Fruit fly (Drosophila melanogaster) whole organism, embryonic: ENCODE measurements around the gene scrib.

Experiments
- Ada2b ChIP-seq: fragments of 200-800 bp; sonication (Bioruptor generic); IDR thresholded peaks from 2 replicates; pipeline ENCODE4 v1.3.6; 2022; ENCODE audit warnings: missing biosample characterization, missing genetic modification characterization
- Blimp-1 ChIP-seq: fragments of 200-800 bp; sonication (Bioruptor generic); optimal IDR thresholded peaks from 3 replicates; lab custom pipeline; 2018; ENCODE audit warnings: missing biosample characterization, missing genetic modification characterization, mild to moderate bottlenecking, moderate library complexity, missing genetic modification reagents
- CG11504 ChIP-seq: fragments of 200-800 bp; sonication (Bioruptor generic); optimal IDR thresholded peaks from 3 replicates; lab custom pipeline; 2019; ENCODE audit warnings: missing biosample characterization, mild to moderate bottlenecking, missing genetic modification characterization, moderate library complexity
- CG13424 ChIP-seq: fragments of 200-800 bp; sonication (Bioruptor generic); optimal IDR thresholded peaks from 2 replicates; lab custom pipeline; 2019; ENCODE audit warnings: missing biosample characterization, mild to moderate bottlenecking, missing genetic modification characterization, moderate library complexity
- CG14667 ChIP-seq: fragments of 200-800 bp; sonication (Bioruptor generic); IDR thresholded peaks from 2 replicates; pipeline ENCODE4 v1.3.6; 2022; ENCODE audit warnings: missing biosample characterization, missing genetic modification characterization
- CG16863 ChIP-seq: fragments of 200-800 bp; sonication (Bioruptor generic); optimal IDR thresholded peaks from 3 replicates; lab custom pipeline; 2016; ENCODE audit warnings: missing biosample characterization, missing genetic modification characterization
- CG17359 ChIP-seq: fragments of 200-800 bp; sonication (Bioruptor generic); optimal IDR thresholded peaks from 3 replicates; lab custom pipeline; 2018; ENCODE audit warnings: missing biosample characterization, mild to moderate bottlenecking, missing genetic modification characterization, moderate library complexity
- CG17829 ChIP-seq: fragments of 200-800 bp; optimal IDR thresholded peaks from 2 replicates; lab custom pipeline; 2019; ENCODE audit warnings: missing biosample characterization, mild to moderate bottlenecking, missing genetic modification characterization, moderate library complexity
- CG33557 ChIP-seq: fragments of 200-800 bp; sonication (Bioruptor generic); optimal IDR thresholded peaks from 2 replicates; lab custom pipeline; 2019; ENCODE audit warnings: missing biosample characterization, mild to moderate bottlenecking, missing genetic modification characterization, moderate library complexity
- CG4282 ChIP-seq: fragments of 200-800 bp; sonication (Bioruptor generic); optimal IDR thresholded peaks from 2 replicates; lab custom pipeline; 2016; ENCODE audit warnings: missing biosample characterization, missing genetic modification characterization
- CG6689 ChIP-seq: fragments of 200-800 bp; sonication (Bioruptor generic); IDR thresholded peaks from 2 replicates; pipeline ENCODE4 v1.3.6; 2022; ENCODE audit warnings: missing biosample characterization, missing genetic modification characterization
- CG6813 ChIP-seq: fragments of 200-800 bp; sonication (Bioruptor generic); optimal IDR thresholded peaks from 2 replicates; lab custom pipeline; 2017; ENCODE audit warnings: missing biosample characterization, missing genetic modification characterization, mild to moderate bottlenecking, moderate library complexity, missing genetic modification reagents
- CG7556 ChIP-seq: fragments of 200-800 bp; sonication (Bioruptor generic); optimal IDR thresholded peaks from 2 replicates; lab custom pipeline; 2017; ENCODE audit warnings: missing biosample characterization, mild to moderate bottlenecking, missing genetic modification characterization
- CG7839 ChIP-seq: fragments of 200-800 bp; sonication (Bioruptor generic); optimal IDR thresholded peaks from 3 replicates; lab custom pipeline; 2018; ENCODE audit warnings: missing biosample characterization, mild to moderate bottlenecking, missing genetic modification characterization, moderate library complexity
- CG9727 ChIP-seq: fragments of 200-800 bp; sonication (Bioruptor generic); optimal IDR thresholded peaks from 3 replicates; lab custom pipeline; 2017; ENCODE audit warnings: missing biosample characterization, mild to moderate bottlenecking, missing genetic modification characterization
- D19B ChIP-seq: fragments of 200-800 bp; sonication (Bioruptor generic); optimal IDR thresholded peaks from 2 replicates; lab custom pipeline; 2017; ENCODE audit warnings: missing biosample characterization, mild to moderate bottlenecking, missing genetic modification characterization
- Drgx ChIP-seq: fragments of 200-800 bp; sonication (Bioruptor generic); IDR thresholded peaks from 2 replicates; pipeline ENCODE4 v1.3.6; 2022; ENCODE audit warnings: missing biosample characterization, missing genetic modification characterization
- Ets65A ChIP-seq: fragments of 200-800 bp; sonication (Bioruptor generic); peaks from one replicate; lab custom pipeline; 2016; ENCODE audit warnings: missing biosample characterization, missing genetic modification characterization
- Ets97D ChIP-seq: fragments of 200-800 bp; sonication (Bioruptor generic); optimal IDR thresholded peaks from 3 replicates; lab custom pipeline; 2016; ENCODE audit warnings: missing biosample characterization, missing genetic modification characterization
- Fer2 ChIP-seq: fragments of 200-800 bp; sonication (Bioruptor generic); optimal IDR thresholded peaks from 2 replicates; lab custom pipeline; 2018; ENCODE audit warnings: missing biosample characterization, mild to moderate bottlenecking, missing genetic modification characterization, moderate library complexity
- Hr51 ChIP-seq, 2 experiments: fragments of 200-800 bp; sonication (Bioruptor generic); optimal IDR thresholded peaks; 2 replicates in 1 of 2; 3 replicates in 1 of 2; lab custom pipeline; 2016 to 2018; ENCODE audit warnings: missing biosample characterization in 2 of 2, missing genetic modification characterization in 2 of 2, mild to moderate bottlenecking in 1 of 2, moderate library complexity in 1 of 2
- Lim3 ChIP-seq: fragments of 200-800 bp; sonication (Bioruptor generic); IDR thresholded peaks from 2 replicates; pipeline ENCODE4 v1.3.6; 2022; ENCODE audit warnings: missing biosample characterization, missing genetic modification characterization
- Med ChIP-seq: fragments of 200-800 bp; sonication (Bioruptor generic); peaks from one replicate; lab custom pipeline; 2016; ENCODE audit warnings: missing biosample characterization, missing genetic modification characterization, mild to moderate bottlenecking, inconsistent platforms, moderate library complexity
- Meics ChIP-seq: fragments of 200-800 bp; sonication (Bioruptor generic); optimal IDR thresholded peaks from 2 replicates; lab custom pipeline; 2017; ENCODE audit warnings: missing biosample characterization, mild to moderate bottlenecking, missing genetic modification characterization
- Nf-YC ChIP-seq: fragments of 200-800 bp; optimal IDR thresholded peaks from 3 replicates; lab custom pipeline; 2019; ENCODE audit warnings: missing biosample characterization, mild to moderate bottlenecking, missing genetic modification characterization, moderate library complexity
- Pdp1 ChIP-seq, 2 experiments: fragments of 200-800 bp; sonication (Bioruptor generic); optimal IDR thresholded peaks; 3 replicates each; lab custom pipeline; 2016; ENCODE audit warnings: missing biosample characterization in 2 of 2, missing genetic modification characterization in 2 of 2, mild to moderate bottlenecking in 1 of 2, moderate library complexity in 1 of 2
- Ptx1 ChIP-seq: fragments of 200-800 bp; sonication (Bioruptor generic); IDR thresholded peaks from 2 replicates; pipeline ENCODE4 v1.3.6; 2022; ENCODE audit warnings: missing biosample characterization, missing genetic modification characterization
- Sox102F ChIP-seq: fragments of 200-800 bp; sonication (Bioruptor generic); optimal IDR thresholded peaks from 2 replicates; lab custom pipeline; 2018; ENCODE audit warnings: missing biosample characterization, mild to moderate bottlenecking, missing genetic modification characterization, moderate library complexity
- chn ChIP-seq: fragments of 200-800 bp; sonication (Bioruptor generic); optimal IDR thresholded peaks from 2 replicates; lab custom pipeline; 2016; ENCODE audit warnings: missing biosample characterization, missing genetic modification characterization
- da ChIP-seq: fragments of 200-800 bp; sonication (Bioruptor generic); optimal IDR thresholded peaks from 2 replicates; lab custom pipeline; 2016; ENCODE audit warnings: missing biosample characterization, missing genetic modification characterization
- disco-r ChIP-seq: fragments of 200-800 bp; sonication (Bioruptor generic); optimal IDR thresholded peaks from 2 replicates; lab custom pipeline; 2016; ENCODE audit warnings: missing biosample characterization, missing genetic modification characterization
- esg ChIP-seq: fragments of 200-800 bp; sonication (Bioruptor generic); conservative IDR thresholded peaks from 2 replicates; pipeline ENCODE4 v1.3.6; 2022; ENCODE audit warnings: missing biosample characterization, missing genetic modification characterization
- gem ChIP-seq: fragments of 200-800 bp; sonication (Bioruptor generic); optimal IDR thresholded peaks from 2 replicates; lab custom pipeline; 2019; ENCODE audit warnings: missing biosample characterization, mild to moderate bottlenecking, missing genetic modification characterization, moderate library complexity
- gsb ChIP-seq: fragments of 200-800 bp; sonication (Bioruptor generic); IDR thresholded peaks from 2 replicates; pipeline ENCODE4 v1.3.6; 2022; ENCODE audit warnings: missing biosample characterization, missing genetic modification characterization
- kah ChIP-seq: fragments of 200-800 bp; sonication (Bioruptor generic); optimal IDR thresholded peaks from 2 replicates; lab custom pipeline; 2018; ENCODE audit warnings: missing biosample characterization, mild to moderate bottlenecking, missing genetic modification characterization
- kni ChIP-seq: fragments of 200-800 bp; sonication (Bioruptor generic); optimal IDR thresholded peaks from 3 replicates; lab custom pipeline; 2017; ENCODE audit warnings: mild to moderate bottlenecking, missing biosample characterization, missing genetic modification reagents, missing genetic modification characterization
- lab ChIP-seq: fragments of 200-800 bp; sonication (Bioruptor generic); optimal IDR thresholded peaks from 3 replicates; lab custom pipeline; 2017; ENCODE audit warnings: missing biosample characterization, missing genetic modification characterization, mild to moderate bottlenecking, moderate library complexity, missing genetic modification reagents
- nmo ChIP-seq: fragments of 200-800 bp; sonication (Bioruptor generic); optimal IDR thresholded peaks from 2 replicates; lab custom pipeline; 2018; ENCODE audit warnings: missing biosample characterization, mild to moderate bottlenecking, missing genetic modification characterization, moderate library complexity
- nom ChIP-seq: fragments of 200-800 bp; sonication (Bioruptor generic); optimal IDR thresholded peaks from 2 replicates; lab custom pipeline; 2017; ENCODE audit warnings: missing biosample characterization, missing genetic modification characterization, mild to moderate bottlenecking, moderate library complexity, missing genetic modification reagents
- pan ChIP-seq, 4 experiments: fragments of >200 bp in 3 of 4; fragments of 200-800 bp in 1 of 4; sonication (Bioruptor generic) in 1 of 4; optimal IDR thresholded peaks in 3 of 4; IDR thresholded peaks in 1 of 4; 2 replicates each; pipeline versions ENCODE4 v1.3.6 to Lab custom; 2017 to 2022; ENCODE audit warnings: missing biosample characterization in 2 of 4, missing genetic modification characterization in 2 of 4, mixed read lengths in 1 of 4
- prd ChIP-seq, 3 experiments: fragments of >200 bp in 2 of 3; fragments of 200-800 bp in 1 of 3; sonication (Bioruptor generic) in 1 of 3; optimal IDR thresholded peaks in 2 of 3; IDR thresholded peaks in 1 of 3; 2 replicates in 2 of 3; 3 replicates in 1 of 3; pipeline versions ENCODE4 v1.3.6 to Lab custom; 2017 to 2022; ENCODE audit warnings: missing biosample characterization in 1 of 3, missing genetic modification characterization in 1 of 3
- sens ChIP-seq: fragments of 200-800 bp; sonication (Bioruptor generic); peaks from one replicate; lab custom pipeline; 2016; ENCODE audit warnings: missing biosample characterization, missing genetic modification characterization
- slp2 ChIP-seq: fragments of 200-800 bp; sonication (Bioruptor generic); optimal IDR thresholded peaks from 2 replicates; lab custom pipeline; 2016; ENCODE audit warnings: missing biosample characterization, missing genetic modification characterization
- vvl ChIP-seq: fragments of 200-800 bp; sonication (Bioruptor generic); IDR thresholded peaks from 2 replicates; pipeline ENCODE4 v1.3.6; 2022; ENCODE audit warnings: missing biosample characterization, missing genetic modification characterization

Gene scrib

DNA sequence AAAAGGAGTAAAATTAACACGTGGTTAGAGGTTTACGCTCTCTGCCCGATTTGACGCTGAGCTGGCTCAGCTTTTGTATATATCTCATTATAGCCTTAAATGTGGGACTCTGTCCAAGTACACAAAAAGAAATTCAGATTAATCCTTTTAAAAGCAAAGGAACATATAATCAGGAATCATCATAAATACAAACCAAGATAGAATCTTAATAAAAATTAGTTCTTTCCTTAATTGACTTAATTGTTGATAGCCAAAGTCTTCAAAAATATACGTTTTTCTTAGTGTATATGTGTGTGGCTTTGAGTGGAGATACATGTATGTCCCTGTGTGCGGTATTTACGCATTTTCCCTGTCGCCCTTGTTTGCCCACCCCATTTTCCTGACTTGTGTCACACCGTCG lies 41.9 kb upstream of the scrib start (continued):
- TF ChIP-seq gem (tag; lab: Kevin White, UChicago) (peak; percentile 57), Meics (GFP tag; lab: Kevin White, UChicago) (peak; percentile 58), CG6689 (GFP tag; lab: Robert Waterston, UW) (0 out of 2 replicates have a peak, but pooled peaks have one; percentile 19), D19B (peak; percentile 33), Ptx1 (GFP tag; lab: Robert Waterston, UW) (peak; percentile 61), slp2 (GFP tag; lab: Kevin White, UChicago) (no peak), CG13424 (tag; lab: Kevin White, UChicago) (peak; percentile 45), CG11504 (tag; lab: Kevin White, UChicago) (peak; percentile 55), CG14667 (GFP tag; lab: Robert Waterston, UW) (0 out of 2 replicates have a peak, but pooled peaks have one; percentile 32), CG17359 (tag; lab: Kevin White, UChicago) (peak; percentile 31), Hr51 (GFP tag; optimal IDR thresholded peaks at IDR 0.05; lab: Kevin White, UChicago) (peak in 1 of 2 experiments; percentile 49), CG16863 (GFP tag; lab: Kevin White, UChicago) (no peak), lab (GFP tag; lab: Kevin White, UChicago) (peak; percentile 71), Fer2 (tag; lab: Kevin White, UChicago) (peak; percentile 4)

DNA sequence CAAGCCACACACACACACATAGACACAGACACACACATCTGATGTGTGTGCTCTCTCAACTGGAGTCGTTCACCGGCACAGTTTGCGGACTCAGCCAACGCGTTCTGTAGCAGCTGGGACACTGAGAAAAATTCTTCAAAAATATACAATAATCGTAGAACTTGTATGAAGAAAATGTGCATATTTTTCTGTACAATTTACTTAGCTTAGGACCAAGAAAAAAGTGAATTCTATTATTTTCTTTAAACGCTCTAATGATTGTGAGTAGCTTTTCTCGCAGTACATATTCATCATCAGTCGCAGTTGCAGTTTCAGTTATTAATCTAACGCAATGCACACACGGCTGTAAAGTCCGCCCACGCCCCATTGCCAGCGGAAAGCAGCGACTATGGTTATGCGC lies 39.8 kb upstream of the scrib start:
- TF ChIP-seq Ptx1 (GFP tag; lab: Robert Waterston, UW) (0 out of 2 replicates have a peak, but pooled peaks have one; percentile 14), esg (0 out of 2 replicates have a peak, but pooled peaks have one; percentile 6), vvl (GFP tag; lab: Robert Waterston, UW) (no peak), prd (optimal IDR thresholded peaks at IDR 0.05; lab: Kevin White, UChicago) (no peak), prd (GFP tag; IDR thresholded peaks at IDR 0.05; lab: Robert Waterston, UW) (0 out of 3 replicates have a peak, but pooled peaks have one; percentile 33), chn (GFP tag; lab: Kevin White, UChicago) (no peak), Drgx (GFP tag; lab: Robert Waterston, UW) (peak; percentile 91), gem (tag; lab: Kevin White, UChicago) (peak; percentile 9), pan (optimal IDR thresholded peaks at IDR 0.05; lab: Kevin White, UChicago) (no peak), pan (GFP tag; optimal IDR thresholded peaks at IDR 0.05 in 1 of 2, IDR thresholded peaks at IDR 0.05 in 1 of 2) (peak in 1 of 2 experiments; percentile 35), Ets65A (GFP tag; lab: Kevin White, UChicago) (peak; percentile 34), sens (GFP tag; lab: Kevin White, UChicago) (peak; percentile 33)

DNA sequence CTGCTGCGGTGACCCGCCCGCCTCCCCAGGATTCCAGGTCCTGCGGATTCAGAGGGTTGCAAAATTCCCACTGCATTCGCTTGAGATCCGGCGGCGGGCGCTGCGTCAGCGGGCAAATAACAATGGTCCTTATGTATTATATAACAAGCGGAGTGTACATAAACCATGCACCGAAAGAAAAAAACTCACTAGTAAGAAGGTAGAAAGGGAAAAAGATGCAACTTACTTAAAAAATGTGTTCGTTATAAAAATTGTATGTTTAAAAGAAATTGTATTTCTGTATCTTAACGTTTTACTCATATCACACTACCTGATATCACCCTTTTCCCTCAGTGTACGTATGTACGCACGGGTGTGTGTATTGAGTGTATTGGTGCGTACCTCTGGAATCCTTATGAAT lies 37.0 kb upstream of the scrib start:
- TF ChIP-seq gem (tag; lab: Kevin White, UChicago) (peak; percentile 49), nmo (GFP tag; lab: Kevin White, UChicago) (peak; percentile 8), CG7556 (GFP tag; lab: Kevin White, UChicago) (peak; percentile 21), Pdp1 (GFP tag; optimal IDR thresholded peaks at IDR 0.05; lab: Kevin White, UChicago) (peak in 1 of 2 experiments; percentile 88), Sox102F (GFP tag; lab: Kevin White, UChicago) (peak; percentile 17), kni (no peak), CG7839 (tag; lab: Kevin White, UChicago) (peak; percentile 18), Med (peak; percentile 76), CG9727 (GFP tag; lab: Kevin White, UChicago) (peak; percentile 8), pan (optimal IDR thresholded peaks at IDR 0.05; lab: Kevin White, UChicago) (no peak), pan (GFP tag; optimal IDR thresholded peaks at IDR 0.05 in 1 of 2, IDR thresholded peaks at IDR 0.05 in 1 of 2) (peak in 1 of 2 experiments; percentile 20), kah (GFP tag; lab: Kevin White, UChicago) (no peak), nom (peak; percentile 25), CG17829 (tag; lab: Kevin White, UChicago) (peak; percentile 7), CG33557 (no peak), Blimp-1 (GFP tag; lab: Kevin White, UChicago) (peak; percentile 32), Ets97D (GFP tag; lab: Kevin White, UChicago) (no peak), lab (GFP tag; lab: Kevin White, UChicago) (peak; percentile 36), CG6813 (GFP tag; lab: Kevin White, UChicago) (peak; percentile 16), da (no peak), Lim3 (no peak), gsb (GFP tag; lab: Robert Waterston, UW) (no peak), CG4282 (GFP tag; lab: Kevin White, UChicago) (no peak), Ada2b (peak; percentile 25; the same call in 1 of the 2 replicates), Nf-YC (tag; lab: Kevin White, UChicago) (no peak), disco-r (no peak)
